Worm (Caenorhabditis elegans) whole organism, young adult: ENCODE data around the gene pes-8.

Experiments used
- chd-7 ChIP-seq: sonication (generic microtip); optimal IDR thresholded peaks from 2 replicates; lab custom pipeline; 2016; ENCODE audit warnings: mild to moderate bottlenecking, missing genetic modification characterization, moderate library complexity, missing compliant biosample characterization
- dox-1 ChIP-seq: fragments of 200-800 bp; sonication (Bioruptor generic); IDR thresholded peaks from 2 replicates; pipeline ENCODE4 v1.3.6; 2022; ENCODE audit warnings: missing genetic modification reagents, missing genetic modification characterization, missing compliant biosample characterization
- rec-8 ChIP-seq, 2 experiments: sonication (generic microtip); optimal IDR thresholded peaks; 2 replicates each; lab custom pipeline; 2016; ENCODE audit warnings: mild to moderate bottlenecking in 2 of 2, missing genetic modification characterization in 2 of 2, missing genetic modification reagents in 2 of 2, missing genotype in 2 of 2, missing biosample characterization in 1 of 2, missing compliant biosample characterization in 1 of 2, moderate library complexity in 1 of 2
- unc-62 ChIP-seq: fragments of 150-350 bp; optimal IDR thresholded peaks from 2 replicates; lab custom pipeline; 2014; ENCODE audit warnings: missing biosample characterization, missing genetic modification reagents, missing genetic modification characterization

ce11 chrX:9295471-9295870 is 43.9 kb downstream of the pes-8 start:
- no peak for TF ChIP-seq dox-1 (GFP tag; lab: Robert Waterston, UW)
- TF ChIP-seq rec-8 (tag; optimal IDR thresholded peaks at IDR 0.05; lab: Kevin White, UChicago), result no peak
- no peak for TF ChIP-seq unc-62 (GFP tag; lab: Kevin White, UChicago)
- TF ChIP-seq chd-7 (tag; lab: Kevin White, UChicago), result no peak
